Worm (Caenorhabditis elegans): Measurements from ENCODE around the gene B0280.2.

B0280.2 gene

DNA sequence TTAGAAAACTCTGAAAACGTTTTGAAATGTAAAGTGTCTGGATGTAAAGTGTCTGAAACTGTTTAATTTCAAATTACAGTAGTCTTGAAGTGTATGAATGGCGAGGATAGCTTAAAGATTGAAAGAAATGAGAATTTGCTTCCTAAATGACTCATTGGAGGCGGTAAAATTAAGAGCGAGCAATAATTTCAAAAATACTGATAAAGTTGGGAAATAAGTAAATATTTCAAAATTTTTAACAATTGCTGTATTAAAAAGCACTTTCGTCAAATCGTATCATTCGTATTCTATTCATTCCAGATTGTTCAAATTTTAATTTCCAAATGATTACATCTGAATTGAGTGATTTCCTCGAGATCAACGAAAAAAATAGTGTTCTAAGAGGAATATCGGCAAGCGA is at the start of gene B0280.2:
Gene B0280.2 (plus strand): TSS at position 301 of the 400 bp plus-strand sequence.
- TF ChIP-seq eor-1 (tag; optimal IDR thresholded peaks at IDR 0.05): no peak
- TF ChIP-seq ztf-11 (tag; optimal IDR thresholded peaks at IDR 0.05): no peak
- TF ChIP-seq nhr-12 (tag; optimal IDR thresholded peaks at IDR 0.05): no peak
- TF ChIP-seq pha-4 (tag; optimal IDR thresholded peaks at IDR 0.05): no peak
- TF ChIP-seq aly-2 (tag; optimal IDR thresholded peaks at IDR 0.05): no peak
- TF ChIP-seq nhr-11 (tag; optimal IDR thresholded peaks at IDR 0.05): no peak
- TF ChIP-seq daf-12 (tag; optimal IDR thresholded peaks at IDR 0.05): no peak
- TF ChIP-seq fkh-10 (GFP tag; optimal IDR thresholded peaks at IDR 0.05): no peak
- no peak for TF ChIP-seq lsy-12 (tag; optimal IDR thresholded peaks at IDR 0.05)
- no peak for TF ChIP-seq nhr-77 (tag; optimal IDR thresholded peaks at IDR 0.05)
- no peak for TF ChIP-seq R02D3.7 (tag; optimal IDR thresholded peaks at IDR 0.05)
- no peak for TF ChIP-seq elt-3 (tag; optimal IDR thresholded peaks at IDR 0.05)
- TF ChIP-seq tbx-2 (tag; optimal IDR thresholded peaks at IDR 0.05): no peak
- no peak for TF ChIP-seq mml-1 (tag; optimal IDR thresholded peaks at IDR 0.05)
- TF ChIP-seq nfya-1 (tag; optimal IDR thresholded peaks at IDR 0.05; ENCODE audit: insufficient read depth): no peak
- no peak for TF ChIP-seq egl-27 (tag; optimal IDR thresholded peaks at IDR 0.05)
- TF ChIP-seq pqm-1 (tag; optimal IDR thresholded peaks at IDR 0.05): no peak
- TF ChIP-seq nhr-43 (tag; optimal IDR thresholded peaks at IDR 0.05; ENCODE audit: poor library complexity, severe bottlenecking): no peak

DNA sequence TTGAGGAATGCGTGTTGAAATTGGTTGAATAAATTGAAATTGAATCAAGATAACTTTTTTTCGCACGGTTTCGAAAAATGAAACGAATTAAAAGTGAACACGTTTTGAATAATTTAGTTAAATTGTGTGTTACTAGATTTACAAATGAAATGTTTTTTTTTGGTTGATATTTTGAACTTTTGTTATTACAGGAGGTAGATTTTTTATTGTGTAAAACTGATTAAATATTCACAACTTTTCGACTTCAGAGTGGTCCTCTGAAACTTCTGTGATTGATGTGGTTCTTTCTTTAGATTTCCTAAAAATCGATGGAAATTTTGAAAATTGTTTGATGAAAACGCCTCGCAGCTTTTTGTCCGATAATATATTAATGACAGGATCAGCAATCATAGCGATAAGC is 48.1 kb upstream of the B0280.2 start, which contains the start of gene ZK418.13:
Gene ZK418.13 (minus strand): TSS at position 101 of the 400 bp plus-strand sequence.
- TF ChIP-seq jun-1 (tag; optimal IDR thresholded peaks at IDR 0.05) (no peak), hmg-11 (tag; optimal IDR thresholded peaks at IDR 0.05) (no peak), tbx-2 (tag; optimal IDR thresholded peaks at IDR 0.05) (no peak), nhr-67 (tag; optimal IDR thresholded peaks at IDR 0.05) (no peak)

DNA sequence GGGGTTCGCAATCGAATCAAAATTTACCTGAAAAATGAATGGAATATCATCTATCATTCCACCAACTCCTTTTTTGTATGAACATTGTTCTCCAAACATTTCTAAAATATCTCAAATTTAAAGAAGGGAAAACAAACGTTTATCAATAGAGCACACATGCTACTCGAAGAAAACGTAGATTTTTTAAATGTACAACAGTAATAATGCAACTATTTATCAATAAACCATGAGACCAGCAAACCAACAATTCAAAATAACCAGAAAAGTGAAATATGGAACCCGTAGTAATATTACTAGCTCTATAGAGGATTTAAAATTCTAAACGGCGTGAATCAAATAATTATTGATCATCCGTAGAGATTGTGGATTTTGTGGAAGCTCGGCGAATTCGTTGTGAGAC is 45.7 kb upstream of the B0280.2 start, which contains the start of gene ZK418.6:
Gene ZK418.6 (minus strand): TSS at position 101 of the 400 bp plus-strand sequence.
- TF ChIP-seq mml-1 (tag; optimal IDR thresholded peaks at IDR 0.05): no peak

DNA sequence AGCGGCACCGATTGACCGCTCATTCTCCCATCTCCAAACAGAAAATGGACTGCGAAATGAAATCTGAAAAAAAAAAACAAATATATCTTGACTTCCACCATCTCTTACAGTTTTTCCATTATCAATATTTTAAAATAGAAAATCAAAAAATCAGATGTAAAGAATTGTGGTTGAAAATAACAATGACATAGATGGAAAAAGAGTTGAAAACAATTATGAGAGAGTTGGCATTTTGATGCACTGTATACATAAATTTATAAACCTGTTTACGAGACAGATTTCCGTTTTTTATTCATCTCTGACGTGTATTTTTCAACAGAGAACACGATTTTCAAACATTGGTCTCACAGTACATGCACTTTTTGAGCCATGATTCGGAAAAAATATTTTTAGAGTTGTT is 43.8 kb upstream of the B0280.2 start, which contains the start of gene ZK418.7:
Gene ZK418.7 (minus strand): TSS at position 101 of the 400 bp plus-strand sequence.
- TF ChIP-seq fos-1 (tag; optimal IDR thresholded peaks at IDR 0.05): no peak
- TF ChIP-seq jun-1 (tag; optimal IDR thresholded peaks at IDR 0.05): no peak
- no peak for TF ChIP-seq nhr-67 (tag; optimal IDR thresholded peaks at IDR 0.05)
- no peak for TF ChIP-seq nfya-1 (tag; optimal IDR thresholded peaks at IDR 0.05; ENCODE audit: insufficient read depth)
- TF ChIP-seq nhr-77 (tag; optimal IDR thresholded peaks at IDR 0.05): no peak
- TF ChIP-seq ztf-4 (tag; optimal IDR thresholded peaks at IDR 0.05): no peak
- no peak for TF ChIP-seq sea-2 (GFP tag; optimal IDR thresholded peaks at IDR 0.05)
- no peak for TF ChIP-seq daf-12 (tag; optimal IDR thresholded peaks at IDR 0.05)
- no peak for TF ChIP-seq mml-1 (tag; optimal IDR thresholded peaks at IDR 0.05)

DNA sequence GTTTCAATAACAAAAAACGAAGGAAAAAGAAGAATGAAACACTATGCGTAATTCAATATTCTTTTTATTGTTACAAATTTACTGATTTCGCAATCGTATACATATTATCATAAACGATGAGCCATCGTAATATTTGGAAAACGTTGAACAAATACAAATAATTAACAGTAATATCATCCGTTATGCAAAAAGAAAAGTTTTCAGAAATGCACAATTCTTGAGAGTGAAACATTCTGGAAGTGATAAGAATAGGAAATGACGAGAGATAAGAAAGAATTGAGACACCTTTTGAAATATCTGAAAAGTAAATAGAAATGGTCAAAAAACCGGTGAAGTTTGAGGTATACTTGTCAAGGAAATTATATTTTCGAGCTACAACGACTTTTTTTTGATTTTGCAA is 43.0 kb upstream of the B0280.2 start:
- no peak for TF ChIP-seq lin-39 (tag; optimal IDR thresholded peaks at IDR 0.05)
- TF ChIP-seq nhr-25 (tag; optimal IDR thresholded peaks at IDR 0.05): no peak
- TF ChIP-seq daf-12 (tag; optimal IDR thresholded peaks at IDR 0.05): no peak
- no peak for TF ChIP-seq nhr-67 (tag; optimal IDR thresholded peaks at IDR 0.05)
- TF ChIP-seq mml-1 (tag; optimal IDR thresholded peaks at IDR 0.05): no peak
- TF ChIP-seq jun-1 (tag; optimal IDR thresholded peaks at IDR 0.05): peak; percentile 19
- peak; percentile 72 for TF ChIP-seq pha-4 (tag; optimal IDR thresholded peaks at IDR 0.05)
- peak; percentile 60 for TF ChIP-seq pqm-1 (tag; optimal IDR thresholded peaks at IDR 0.05)
- no peak for TF ChIP-seq snpc-4 (tag; optimal IDR thresholded peaks at IDR 0.05)
- no peak for TF ChIP-seq ama-1 (optimal IDR thresholded peaks at IDR 0.05)
- no peak for TF ChIP-seq nhr-77 (tag; optimal IDR thresholded peaks at IDR 0.05)
- TF ChIP-seq ztf-11 (tag; optimal IDR thresholded peaks at IDR 0.05): no peak
- no peak for TF ChIP-seq fkh-2 (tag; optimal IDR thresholded peaks at IDR 0.05)
- no peak for TF ChIP-seq ceh-28 (tag; optimal IDR thresholded peaks at IDR 0.05)
- TF ChIP-seq elt-2 (tag; optimal IDR thresholded peaks at IDR 0.05): peak; percentile 69
- no peak for TF ChIP-seq tbx-2 (tag; optimal IDR thresholded peaks at IDR 0.05)
- no peak for TF ChIP-seq hmg-11 (tag; optimal IDR thresholded peaks at IDR 0.05)
- no peak for TF ChIP-seq nhr-43 (tag; optimal IDR thresholded peaks at IDR 0.05; ENCODE audit: poor library complexity, severe bottlenecking)

DNA sequence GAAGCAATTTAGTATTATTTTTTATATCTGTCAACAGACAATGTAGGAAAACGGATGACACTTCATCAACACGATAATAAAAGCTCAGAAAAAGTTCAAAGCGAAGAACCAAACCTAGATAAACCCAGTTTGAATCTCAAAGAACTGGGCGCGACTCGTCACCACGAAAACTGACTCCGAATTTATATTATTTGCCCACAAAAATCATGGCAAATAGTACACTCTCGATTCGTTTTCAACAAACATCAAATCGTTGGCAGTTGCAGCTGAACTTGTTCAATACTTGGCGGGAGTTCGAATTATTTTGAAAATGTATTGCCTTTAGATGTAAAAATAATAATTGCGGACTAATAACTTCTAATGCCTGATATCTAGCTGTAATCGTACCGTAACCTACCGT is 41.4 kb upstream of the B0280.2 start:
- TF ChIP-seq fkh-10 (GFP tag; optimal IDR thresholded peaks at IDR 0.05) (no peak), nhr-28 (tag; optimal IDR thresholded peaks at IDR 0.05) (no peak), pha-4 (tag; optimal IDR thresholded peaks at IDR 0.05) (peak; percentile 26), mdl-1 (tag; optimal IDR thresholded peaks at IDR 0.05) (no peak), jun-1 (tag; optimal IDR thresholded peaks at IDR 0.05) (no peak), ZK546.5 (tag; optimal IDR thresholded peaks at IDR 0.05) (no peak), tbx-2 (tag; optimal IDR thresholded peaks at IDR 0.05) (no peak)

All from whole organism, L3 larva.